Fruit fly (Drosophila melanogaster) whole organism, embryonic: Measurements from ENCODE around the gene CG44362.

Experiments used
- Awh ChIP-seq: fragments of 200-800 bp; sonication (Bioruptor generic); IDR thresholded peaks from 2 replicates; pipeline ENCODE4, ENCODE4 v1.3.6; 2022; ENCODE audit warnings: missing biosample characterization, missing genetic modification characterization
- CG10959 ChIP-seq: fragments of 200-800 bp; sonication (Bioruptor generic); IDR thresholded peaks from 2 replicates; pipeline ENCODE4 v1.3.6; 2022; ENCODE audit warnings: missing biosample characterization, missing genetic modification characterization
- CG11456 ChIP-seq: fragments of 200-800 bp; sonication (Bioruptor generic); IDR thresholded peaks from 3 replicates; pipeline ENCODE4 v1.3.6; 2022; ENCODE audit warnings: missing biosample characterization, missing genetic modification characterization
- CG11723 ChIP-seq: fragments of 200-800 bp; sonication (Bioruptor generic); optimal IDR thresholded peaks from 2 replicates; lab custom pipeline; 2017; ENCODE audit warnings: missing biosample characterization, mild to moderate bottlenecking, missing genetic modification characterization
- CG13287 ChIP-seq: fragments of 200-800 bp; sonication (Bioruptor generic); IDR thresholded peaks from 2 replicates; pipeline ENCODE4 v1.3.6; 2022; ENCODE audit warnings: missing biosample characterization, missing genetic modification characterization; ENCODE audit not compliant: partially characterized antibody
- CG13624 ChIP-seq: fragments of 200-800 bp; sonication (Bioruptor generic); optimal IDR thresholded peaks from 2 replicates; lab custom pipeline; 2016; ENCODE audit warnings: missing biosample characterization, missing genetic modification characterization
- CG14441 ChIP-seq: fragments of 200-800 bp; sonication (Bioruptor generic); IDR thresholded peaks from 2 replicates; pipeline ENCODE4 v1.3.6; 2022; ENCODE audit warnings: missing biosample characterization, missing genetic modification characterization
- CG14965 ChIP-seq: fragments of 200-800 bp; sonication (Bioruptor generic); optimal IDR thresholded peaks from 2 replicates; lab custom pipeline; 2016; ENCODE audit warnings: missing biosample characterization, missing genetic modification characterization, borderline replicate concordance
- CG18764 ChIP-seq: fragments of 200-800 bp; sonication (Bioruptor generic); optimal IDR thresholded peaks from 3 replicates; lab custom pipeline; 2016; ENCODE audit warnings: missing biosample characterization, missing genetic modification characterization
- CG2678 ChIP-seq: fragments of 200-800 bp; sonication (Bioruptor generic); optimal IDR thresholded peaks from 3 replicates; lab custom pipeline; 2019; ENCODE audit warnings: missing biosample characterization, mild to moderate bottlenecking, missing genetic modification characterization, moderate library complexity
- CG32532 ChIP-seq: fragments of 200-800 bp; sonication (Bioruptor generic); IDR thresholded peaks from 2 replicates; pipeline ENCODE4 v1.3.6; 2022; ENCODE audit warnings: missing biosample characterization, missing genetic modification characterization
- CG34224 ChIP-seq: fragments of 200-800 bp; sonication (Bioruptor generic); IDR thresholded peaks from 3 replicates; pipeline ENCODE4 v1.3.6; 2022; ENCODE audit warnings: missing biosample characterization, missing genetic modification characterization; ENCODE audit not compliant: partially characterized antibody
- CG6689 ChIP-seq: fragments of 200-800 bp; sonication (Bioruptor generic); IDR thresholded peaks from 2 replicates; pipeline ENCODE4 v1.3.6; 2022; ENCODE audit warnings: missing biosample characterization, missing genetic modification characterization
- CG6854 ChIP-seq: fragments of 200-800 bp; sonication (Bioruptor generic); optimal IDR thresholded peaks from 3 replicates; lab custom pipeline; 2017; ENCODE audit warnings: missing biosample characterization, mild to moderate bottlenecking, missing genetic modification characterization
- CG7987 ChIP-seq: fragments of 200-800 bp; sonication (Bioruptor generic); optimal IDR thresholded peaks from 2 replicates; lab custom pipeline; 2018; ENCODE audit warnings: missing biosample characterization, mild to moderate bottlenecking, missing genetic modification characterization, moderate library complexity
- CG9797 ChIP-seq: fragments of 200-800 bp; sonication (Bioruptor generic); optimal IDR thresholded peaks from 3 replicates; lab custom pipeline; 2018; ENCODE audit warnings: missing biosample characterization, mild to moderate bottlenecking, missing genetic modification characterization
- CG9817 ChIP-seq: fragments of 200-800 bp; sonication (Bioruptor generic); optimal IDR thresholded peaks from 2 replicates; lab custom pipeline; 2018; ENCODE audit warnings: missing biosample characterization, mild to moderate bottlenecking, missing genetic modification characterization, moderate library complexity
- CTCF ChIP-seq: fragments of 200-800 bp; sonication (Bioruptor generic); optimal IDR thresholded peaks from 2 replicates; lab custom pipeline; 2017; ENCODE audit warnings: missing biosample characterization, mild to moderate bottlenecking, missing genetic modification characterization, moderate library complexity
- CrebB ChIP-seq: fragments of 200-800 bp; sonication (Bioruptor generic); optimal IDR thresholded peaks from 3 replicates; lab custom pipeline; 2018; ENCODE audit warnings: missing biosample characterization, mild to moderate bottlenecking, missing genetic modification characterization
- Dbx ChIP-seq: fragments of 200-800 bp; sonication (Bioruptor generic); IDR thresholded peaks from 3 replicates; pipeline ENCODE4 v1.3.6; 2022; ENCODE audit warnings: missing biosample characterization, missing genetic modification characterization
- Dip3 ChIP-seq: fragments of 200-800 bp; sonication (Bioruptor generic); optimal IDR thresholded peaks from 3 replicates; lab custom pipeline; 2016; ENCODE audit warnings: missing biosample characterization, missing genetic modification characterization
- Drgx ChIP-seq: fragments of 200-800 bp; sonication (Bioruptor generic); IDR thresholded peaks from 2 replicates; pipeline ENCODE4 v1.3.6; 2022; ENCODE audit warnings: missing biosample characterization, missing genetic modification characterization
- HHEX ChIP-seq: fragments of 200-800 bp; sonication (Bioruptor generic); optimal IDR thresholded peaks from 3 replicates; lab custom pipeline; 2017; ENCODE audit warnings: missing biosample characterization, mild to moderate bottlenecking, missing genetic modification characterization, missing genetic modification reagents
- HLH54F ChIP-seq: fragments of 200-800 bp; sonication (Bioruptor generic); optimal IDR thresholded peaks from 3 replicates; lab custom pipeline; 2016; ENCODE audit warnings: missing biosample characterization, missing genetic modification characterization
- Meics ChIP-seq: fragments of 200-800 bp; sonication (Bioruptor generic); optimal IDR thresholded peaks from 2 replicates; lab custom pipeline; 2017; ENCODE audit warnings: missing biosample characterization, mild to moderate bottlenecking, missing genetic modification characterization
- Myb ChIP-seq: fragments of 200-800 bp; sonication (Bioruptor generic); optimal IDR thresholded peaks from 2 replicates; lab custom pipeline; 2016; ENCODE audit warnings: missing biosample characterization, missing genetic modification characterization
- NK7.1 ChIP-seq: fragments of 200-800 bp; sonication (Bioruptor generic); optimal IDR thresholded peaks from 3 replicates; lab custom pipeline; 2016; ENCODE audit warnings: missing biosample characterization, missing genetic modification characterization
- Oli ChIP-seq: fragments of 200-800 bp; sonication (Bioruptor generic); optimal IDR thresholded peaks from 2 replicates; lab custom pipeline; 2018; ENCODE audit warnings: missing biosample characterization, mild to moderate bottlenecking, missing genetic modification characterization, moderate library complexity
- PHDP ChIP-seq: fragments of 200-800 bp; sonication (Bioruptor generic); optimal IDR thresholded peaks from 3 replicates; lab custom pipeline; 2018; ENCODE audit warnings: missing biosample characterization, mild to moderate bottlenecking, missing genetic modification characterization, moderate library complexity
- Pdp1 ChIP-seq, 2 experiments: fragments of 200-800 bp; sonication (Bioruptor generic); optimal IDR thresholded peaks; 3 replicates each; lab custom pipeline; 2016; ENCODE audit warnings: missing biosample characterization in 2 of 2, missing genetic modification characterization in 2 of 2, mild to moderate bottlenecking in 1 of 2, moderate library complexity in 1 of 2
- Ssrp ChIP-seq: fragments of 200-800 bp; sonication (Bioruptor generic); optimal IDR thresholded peaks from 2 replicates; lab custom pipeline; 2018; ENCODE audit warnings: missing biosample characterization, mild to moderate bottlenecking, missing genetic modification characterization, moderate library complexity
- bcd ChIP-seq: fragments of 200-800 bp; sonication (Bioruptor generic); optimal IDR thresholded peaks from 2 replicates; lab custom pipeline; 2017; ENCODE audit warnings: missing biosample characterization, mild to moderate bottlenecking, missing genetic modification characterization
- bsh ChIP-seq, 2 experiments: fragments of 200-800 bp; sonication (Bioruptor generic); optimal IDR thresholded peaks; 2 replicates each; lab custom pipeline; 2017 to 2018; ENCODE audit warnings: mild to moderate bottlenecking in 2 of 2, missing biosample characterization in 2 of 2, missing genetic modification characterization in 2 of 2, moderate library complexity in 1 of 2
- chif ChIP-seq, 2 experiments: fragments of 200-800 bp; sonication (Bioruptor generic); optimal IDR thresholded peaks; 3 replicates each; lab custom pipeline; 2016; ENCODE audit warnings: missing biosample characterization in 2 of 2, missing genetic modification characterization in 2 of 2
- dimm ChIP-seq: fragments of 200-800 bp; sonication (Bioruptor generic); IDR thresholded peaks from 2 replicates; pipeline ENCODE4 v1.3.6; 2022; ENCODE audit warnings: missing biosample characterization, missing genetic modification characterization
- exex ChIP-seq: fragments of 200-800 bp; sonication (Bioruptor generic); optimal IDR thresholded peaks from 4 replicates; lab custom pipeline; 2018; ENCODE audit warnings: missing biosample characterization, mild to moderate bottlenecking, missing genetic modification characterization, moderate library complexity
- ftz-f1 ChIP-seq: fragments of 200-800 bp; sonication (Bioruptor generic); optimal IDR thresholded peaks from 2 replicates; lab custom pipeline; 2016; ENCODE audit warnings: missing biosample characterization, missing genetic modification characterization
- lola ChIP-seq, 3 experiments: fragments of >200 bp in 2 of 3; fragments of 200-800 bp in 1 of 3; sonication (Bioruptor generic) in 1 of 3; optimal IDR thresholded peaks; 2 replicates each; lab custom pipeline; 2017 to 2019; ENCODE audit warnings: missing biosample characterization in 3 of 3, missing genetic modification characterization in 3 of 3, mild to moderate bottlenecking in 1 of 3, moderate library complexity in 1 of 3
- onecut ChIP-seq: fragments of 200-800 bp; sonication (Bioruptor generic); IDR thresholded peaks from 2 replicates; pipeline ENCODE4 v1.3.6; 2022; ENCODE audit warnings: missing biosample characterization, missing genetic modification characterization
- org-1 ChIP-seq: fragments of 200-800 bp; sonication (Bioruptor generic); optimal IDR thresholded peaks from 2 replicates; lab custom pipeline; 2017; ENCODE audit warnings: missing biosample characterization, missing genetic modification characterization
- peb ChIP-seq: fragments of 200-800 bp; sonication (Bioruptor generic); IDR thresholded peaks from 2 replicates; pipeline ENCODE4 v1.3.6; 2022; ENCODE audit warnings: missing biosample characterization, missing genetic modification characterization
- psq ChIP-seq: fragments of 200-800 bp; sonication (Bioruptor generic); optimal IDR thresholded peaks from 2 replicates; lab custom pipeline; 2017; ENCODE audit warnings: missing biosample characterization, missing genetic modification characterization
- rib ChIP-seq: fragments of 200-800 bp; sonication (Bioruptor generic); IDR thresholded peaks from 2 replicates; pipeline ENCODE4 v1.3.6; 2022; ENCODE audit warnings: missing biosample characterization, missing genetic modification characterization
- ro ChIP-seq: fragments of 200-800 bp; sonication (Bioruptor generic); IDR thresholded peaks from 2 replicates; pipeline ENCODE4 v1.3.6; 2022; ENCODE audit warnings: missing biosample characterization, missing genetic modification characterization
- seq ChIP-seq: fragments of 200-800 bp; sonication (Bioruptor generic); IDR thresholded peaks from 2 replicates; pipeline ENCODE4 v1.3.6; 2022; ENCODE audit warnings: missing biosample characterization, missing genetic modification characterization
- sima ChIP-seq: fragments of 200-800 bp; sonication (Bioruptor generic); optimal IDR thresholded peaks from 2 replicates; lab custom pipeline; 2016; ENCODE audit warnings: missing biosample characterization, missing genetic modification characterization
- tup ChIP-seq: fragments of 200-800 bp; sonication (Bioruptor generic); optimal IDR thresholded peaks from 2 replicates; lab custom pipeline; 2016; ENCODE audit warnings: missing biosample characterization, mild to moderate bottlenecking, missing genetic modification characterization, moderate library complexity
- vfl ChIP-seq: fragments of 200-800 bp; sonication (Bioruptor generic); optimal IDR thresholded peaks from 2 replicates; lab custom pipeline; 2016; ENCODE audit warnings: missing biosample characterization, missing genetic modification characterization
- vvl ChIP-seq: fragments of 200-800 bp; sonication (Bioruptor generic); IDR thresholded peaks from 2 replicates; pipeline ENCODE4 v1.3.6; 2022; ENCODE audit warnings: missing biosample characterization, missing genetic modification characterization
- zfh1 ChIP-seq: fragments of 200-800 bp; sonication (Bioruptor generic); IDR thresholded peaks from 3 replicates; pipeline ENCODE4 v1.3.6; 2022; ENCODE audit warnings: missing biosample characterization, missing genetic modification characterization

Gene CG44362

DNA sequence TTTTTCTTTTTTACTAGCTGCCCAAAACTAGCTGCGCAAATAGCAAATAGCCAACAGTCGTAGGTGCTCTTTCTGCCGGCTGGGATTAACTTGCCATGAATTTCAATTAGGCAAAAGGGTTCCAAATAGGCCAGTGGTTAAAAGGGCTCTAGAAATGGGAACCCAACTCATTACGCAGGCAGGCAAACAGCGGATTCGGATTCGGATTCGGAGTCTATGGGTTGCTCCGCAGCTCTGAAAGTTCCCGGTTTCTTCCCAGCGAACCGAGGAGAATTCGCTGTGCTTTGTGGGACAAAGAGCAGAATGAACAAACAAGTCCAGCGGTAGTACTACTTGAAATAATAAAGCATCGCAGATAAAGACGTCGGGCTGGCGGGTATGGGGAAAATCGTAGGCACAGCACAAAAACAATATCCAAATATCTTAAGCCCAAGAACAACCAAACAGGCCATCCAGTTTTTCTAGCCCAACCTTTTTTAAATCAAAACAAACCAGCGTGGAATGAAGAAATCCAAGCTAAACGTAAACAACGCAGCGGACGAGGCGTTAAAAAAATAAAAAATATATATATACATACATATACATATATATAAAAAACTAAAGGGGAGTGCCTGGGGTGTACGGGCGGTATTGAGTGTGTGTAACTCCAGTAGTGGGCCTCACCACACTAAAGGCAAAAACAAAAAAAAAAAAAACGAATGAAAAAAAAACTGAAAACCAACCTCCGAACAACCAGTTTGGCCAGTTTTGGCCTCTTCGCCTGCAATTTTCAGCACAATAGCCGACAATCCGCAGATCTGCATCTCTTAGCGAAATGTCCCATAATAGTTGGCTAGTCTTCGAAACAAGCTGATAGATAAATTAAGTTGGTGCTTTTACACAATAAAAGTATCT is 44.8 kb downstream of the CG44362 start (continued):
- TF ChIP-seq Meics (GFP tag; lab: Kevin White, UChicago) (peak; percentile 41), CG7987 (no peak), zfh1 (GFP tag; lab: Robert Waterston, UW) (no peak), seq (no peak), peb (GFP tag; lab: Robert Waterston, UW) (no peak), vvl (GFP tag; lab: Robert Waterston, UW) (peak; percentile 17; the same call in 1 of the 2 replicates), NK7.1 (no peak), vfl (no peak), CG11723 (GFP tag; lab: Kevin White, UChicago) (no peak), onecut (GFP tag; lab: Robert Waterston, UW) (no peak), CG6689 (GFP tag; lab: Robert Waterston, UW) (no peak), HLH54F (no peak), psq (GFP tag; lab: Kevin White, UChicago) (peak; percentile 57), bcd (GFP tag; lab: Kevin White, UChicago) (peak; percentile 2), CG9797 (GFP tag; lab: Kevin White, UChicago) (no peak), sima (no peak), HHEX (GFP tag; lab: Kevin White, UChicago) (peak; percentile 22), Awh (no peak), CrebB (tag; lab: Kevin White, UChicago) (no peak), CG18764 (GFP tag; lab: Kevin White, UChicago) (no peak), CG9817 (tag; lab: Kevin White, UChicago) (no peak), exex (tag; lab: Kevin White, UChicago) (peak; percentile 6), Drgx (GFP tag; lab: Robert Waterston, UW) (peak; percentile 74), ftz-f1 (no peak), Ssrp (no peak), CG13624 (peak; percentile 22), Dip3 (GFP tag; lab: Kevin White, UChicago) (no peak), Oli (tag; lab: Kevin White, UChicago) (no peak), org-1 (no peak), CG32532 (GFP tag; lab: Robert Waterston, UW) (peak; percentile 55; the same call in 1 of the 2 replicates), Dbx (GFP tag; lab: Robert Waterston, UW) (no peak; the same call in 2 of the 3 replicates), ro (GFP tag; lab: Robert Waterston, UW) (no peak), Myb (GFP tag; lab: Kevin White, UChicago) (no peak), rib (GFP tag; lab: Robert Waterston, UW) (0 out of 2 replicates have a peak, but pooled peaks have one; percentile 20), CG14441 (GFP tag; lab: Robert Waterston, UW) (no peak), CG13287 (GFP tag; lab: Robert Waterston, UW) (no peak), CG14965 (no peak), CG11456 (no peak), bsh (GFP tag; optimal IDR thresholded peaks at IDR 0.05; lab: Kevin White, UChicago) (peak in 1 of 2 experiments; percentile 52), Pdp1 (GFP tag; optimal IDR thresholded peaks at IDR 0.05; lab: Kevin White, UChicago) (no peak), CTCF (no peak), CG10959 (GFP tag; lab: Robert Waterston, UW) (no peak), tup (GFP tag; lab: Kevin White, UChicago) (no peak), lola (GFP tag; optimal IDR thresholded peaks at IDR 0.05; lab: Kevin White, UChicago) (no peak), CG34224 (GFP tag; lab: Robert Waterston, UW) (no peak), CG2678 (peak; percentile 26), chif (GFP tag; optimal IDR thresholded peaks at IDR 0.05; lab: Kevin White, UChicago) (no peak), PHDP (no peak), CG6854 (GFP tag; lab: Kevin White, UChicago) (no peak), dimm (no peak)
